In the genomic region with DNA sequence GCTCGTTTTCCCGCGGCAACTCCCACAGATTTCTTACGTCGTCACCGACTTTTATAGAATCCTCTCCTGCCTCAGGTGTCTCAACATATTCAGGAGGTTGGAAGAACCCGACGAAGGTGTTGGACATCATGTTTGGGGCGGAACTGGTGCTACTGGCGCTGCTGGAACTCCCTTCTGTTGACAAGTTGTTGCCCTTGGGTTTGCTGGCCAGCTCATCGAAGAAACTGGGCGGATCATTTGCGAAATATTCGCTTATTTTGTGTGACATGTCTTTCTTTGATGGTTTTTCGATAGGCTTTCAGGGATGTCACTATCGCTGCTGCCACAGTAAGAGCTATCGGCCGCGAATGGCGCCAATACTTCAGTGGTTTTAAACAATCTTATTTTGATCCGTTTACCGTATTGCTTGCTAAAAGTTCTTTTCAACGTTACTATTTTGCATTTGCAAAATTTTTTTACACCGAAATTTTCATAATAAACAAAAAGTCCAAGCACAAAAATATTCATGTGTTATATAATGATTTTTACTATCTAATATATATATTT, we compare ENCODE assay signal across 1 fruit fly cellular context.
TF ChIP-seq lines count a peak whose summit lies in the region.

A gene (minus strand): TSS at position 303 of the 546 bp plus-strand sequence.

TF ChIP-seq in whole organism, embryonic, 481 proteins besides CTCF, POLR2A, EP300 and RAD21 (continued from another document and continues in another):
- TF ChIP-seq CG14050 (GFP tag; IDR thresholded peaks at IDR 0.05; lab: Robert Waterston, UW) (no peak), Nf-YA (GFP tag; IDR thresholded peaks at IDR 0.05; lab: Robert Waterston, UW) (no peak), dysf (GFP tag; IDR thresholded peaks at IDR 0.05; lab: Robert Waterston, UW) (no peak), sens (GFP tag; lab: Kevin White, UChicago) (peak; percentile 52), CG6683 (GFP tag; optimal IDR thresholded peaks at IDR 0.05; lab: Kevin White, UChicago) (no peak), Xbp1 (GFP tag; optimal IDR thresholded peaks at IDR 0.05; lab: Kevin White, UChicago) (no peak), CG3407 (GFP tag; optimal IDR thresholded peaks at IDR 0.05; lab: Kevin White, UChicago) (no peak), row (GFP tag; IDR thresholded peaks at IDR 0.05; lab: Robert Waterston, UW) (peak; percentile 45; the same call in 2 of the 3 replicates), CG17612 (GFP tag; IDR thresholded peaks at IDR 0.05; lab: Robert Waterston, UW) (no peak), CG11093 (GFP tag; IDR thresholded peaks at IDR 0.05; lab: Robert Waterston, UW) (no peak), CG9876 (GFP tag; optimal IDR thresholded peaks at IDR 0.05; lab: Kevin White, UChicago) (no peak), run (tag; optimal IDR thresholded peaks at IDR 0.05; lab: Kevin White, UChicago) (no peak), Sox100B (GFP tag; optimal IDR thresholded peaks at IDR 0.05; lab: Kevin White, UChicago) (no peak), CG15479 (GFP tag; optimal IDR thresholded peaks at IDR 0.05; lab: Kevin White, UChicago) (no peak), CG30431 (GFP tag; optimal IDR thresholded peaks at IDR 0.05; lab: Kevin White, UChicago) (no peak), H2.0 (GFP tag; IDR thresholded peaks at IDR 0.05; lab: Robert Waterston, UW) (no peak), CG18619 (GFP tag; optimal IDR thresholded peaks at IDR 0.05; lab: Kevin White, UChicago) (no peak), CG4707 (GFP tag; optimal IDR thresholded peaks at IDR 0.05; lab: Kevin White, UChicago) (no peak), dpn (GFP tag; optimal IDR thresholded peaks at IDR 0.05; lab: Kevin White, UChicago) (no peak), CG3163 (GFP tag; optimal IDR thresholded peaks at IDR 0.05; lab: Kevin White, UChicago) (no peak), CG6254 (GFP tag; optimal IDR thresholded peaks at IDR 0.05; lab: Kevin White, UChicago) (no peak), tin (GFP tag; optimal IDR thresholded peaks at IDR 0.05; lab: Kevin White, UChicago) (no peak), CG11504 (tag; optimal IDR thresholded peaks at IDR 0.05; lab: Kevin White, UChicago) (no peak), zfh2 (GFP tag; optimal IDR thresholded peaks at IDR 0.05; lab: Kevin White, UChicago) (no peak), trh (GFP tag; optimal IDR thresholded peaks at IDR 0.05; lab: Kevin White, UChicago) (no peak), Bteb2 (GFP tag; optimal IDR thresholded peaks at IDR 0.05; lab: Kevin White, UChicago) (no peak), Awh (GFP tag; IDR thresholded peaks at IDR 0.05; lab: Robert Waterston, UW) (no peak), sr (GFP tag; IDR thresholded peaks at IDR 0.05; lab: Robert Waterston, UW) (no peak), CG6791 (GFP tag; IDR thresholded peaks at IDR 0.05; lab: Robert Waterston, UW; ENCODE audit: partially characterized antibody) (peak; percentile 96), unc-4 (GFP tag; IDR thresholded peaks at IDR 0.05; lab: Robert Waterston, UW; ENCODE audit: partially characterized antibody) (peak; percentile 96), exex (tag; optimal IDR thresholded peaks at IDR 0.05; lab: Kevin White, UChicago) (no peak), CG3847 (GFP tag; IDR thresholded peaks at IDR 0.05; lab: Robert Waterston, UW) (peak; percentile 24; the same call in 1 of the 2 replicates), ind (GFP tag; optimal IDR thresholded peaks at IDR 0.05; lab: Kevin White, UChicago) (no peak), sim (GFP tag; IDR thresholded peaks at IDR 0.05; lab: Robert Waterston, UW) (no peak), prd (optimal IDR thresholded peaks at IDR 0.05; lab: Kevin White, UChicago) (no peak), prd (GFP tag; IDR thresholded peaks at IDR 0.05; lab: Robert Waterston, UW) (no peak), CG7839 (tag; optimal IDR thresholded peaks at IDR 0.05; lab: Kevin White, UChicago) (no peak), CG10462 (GFP tag; optimal IDR thresholded peaks at IDR 0.05; lab: Kevin White, UChicago) (no peak), CG10543 (GFP tag; optimal IDR thresholded peaks at IDR 0.05; lab: Kevin White, UChicago) (no peak), Side (GFP tag; optimal IDR thresholded peaks at IDR 0.05; lab: Kevin White, UChicago) (no peak), CG7556 (GFP tag; optimal IDR thresholded peaks at IDR 0.05; lab: Kevin White, UChicago) (no peak), Rfx (GFP tag; IDR thresholded peaks at IDR 0.05; lab: Robert Waterston, UW) (peak; percentile 58), jumu (GFP tag; optimal IDR thresholded peaks at IDR 0.05; lab: Kevin White, UChicago) (no peak), rib (GFP tag; IDR thresholded peaks at IDR 0.05; lab: Robert Waterston, UW) (0 out of 2 replicates have a peak, but pooled peaks have one; percentile 14), CG4730 (GFP tag; IDR thresholded peaks at IDR 0.05; lab: Robert Waterston, UW) (no peak), CG17385 (GFP tag; optimal IDR thresholded peaks at IDR 0.05; lab: Kevin White, UChicago) (no peak), Mrtf (GFP tag; IDR thresholded peaks at IDR 0.05; lab: Robert Waterston, UW) (no peak), Aef1 (GFP tag; IDR thresholded peaks at IDR 0.05; lab: Robert Waterston, UW) (no peak), br (optimal IDR thresholded peaks at IDR 0.05; lab: Kevin White, UChicago) (no peak), schlank (tag; optimal IDR thresholded peaks at IDR 0.05; lab: Kevin White, UChicago) (no peak), tna (GFP tag; IDR thresholded peaks at IDR 0.05; lab: Robert Waterston, UW; ENCODE audit: partially characterized antibody) (peak; percentile 92), chn (GFP tag; optimal IDR thresholded peaks at IDR 0.05; lab: Kevin White, UChicago) (no peak), CG14441 (GFP tag; IDR thresholded peaks at IDR 0.05; lab: Robert Waterston, UW) (no peak), hth (optimal IDR thresholded peaks at IDR 0.05; lab: Kevin White, UChicago) (no peak), bbx (GFP tag; IDR thresholded peaks at IDR 0.05; lab: Robert Waterston, UW; ENCODE audit: partially characterized antibody) (peak; percentile 97), CG7786 (GFP tag; optimal IDR thresholded peaks at IDR 0.05; lab: Kevin White, UChicago) (no peak), ham (GFP tag; IDR thresholded peaks at IDR 0.05; lab: Robert Waterston, UW) (no peak), CG8765 (GFP tag; IDR thresholded peaks at IDR 0.05; lab: Robert Waterston, UW) (no peak), gsb (GFP tag; IDR thresholded peaks at IDR 0.05; lab: Robert Waterston, UW) (no peak), Doc3 (GFP tag; IDR thresholded peaks at IDR 0.05; lab: Robert Waterston, UW; ENCODE audit: partially characterized antibody) (peak; percentile 90), pnt (GFP tag; optimal IDR thresholded peaks at IDR 0.05; lab: Kevin White, UChicago) (no peak), Fer3 (tag; optimal IDR thresholded peaks at IDR 0.05; lab: Kevin White, UChicago) (no peak), cas (GFP tag; IDR thresholded peaks at IDR 0.05; lab: Robert Waterston, UW) (no peak), Taf1 (GFP tag; IDR thresholded peaks at IDR 0.05; lab: Robert Waterston, UW) (no peak), dmrt99B (tag; optimal IDR thresholded peaks at IDR 0.05; lab: Kevin White, UChicago) (no peak), CG2712 (tag; optimal IDR thresholded peaks at IDR 0.05; lab: Kevin White, UChicago) (peak; percentile 22), ato (GFP tag; IDR thresholded peaks at IDR 0.05; lab: Robert Waterston, UW; ENCODE audit: partially characterized antibody) (peak; percentile 95), CG9817 (tag; optimal IDR thresholded peaks at IDR 0.05; lab: Kevin White, UChicago) (no peak), CG9215 (GFP tag; IDR thresholded peaks at IDR 0.05; lab: Robert Waterston, UW) (no peak), dan (GFP tag; IDR thresholded peaks at IDR 0.05; lab: Robert Waterston, UW) (no peak), ems (GFP tag; optimal IDR thresholded peaks at IDR 0.05; lab: Kevin White, UChicago) (no peak), CG17359 (tag; optimal IDR thresholded peaks at IDR 0.05; lab: Kevin White, UChicago) (no peak), CG10654 (GFP tag; optimal IDR thresholded peaks at IDR 0.05; lab: Kevin White, UChicago) (no peak), CG15011 (GFP tag; optimal IDR thresholded peaks at IDR 0.05; lab: Kevin White, UChicago) (no peak), PHDP (tag; optimal IDR thresholded peaks at IDR 0.05; lab: Kevin White, UChicago) (no peak), Adf1 (GFP tag; IDR thresholded peaks at IDR 0.05; lab: Robert Waterston, UW) (peak; percentile 40; the same call in 1 of the 2 replicates), Ada2b (GFP tag; IDR thresholded peaks at IDR 0.05; lab: Robert Waterston, UW) (no peak), CG1024 (GFP tag; IDR thresholded peaks at IDR 0.05; lab: Robert Waterston, UW) (no peak), CG3281 (GFP tag; optimal IDR thresholded peaks at IDR 0.05; lab: Kevin White, UChicago) (no peak), CG1647 (GFP tag; optimal IDR thresholded peaks at IDR 0.05; lab: Kevin White, UChicago) (no peak), CG16813 (GFP tag; IDR thresholded peaks at IDR 0.05; lab: Robert Waterston, UW; ENCODE audit: partially characterized antibody) (peak; percentile 90), Kr (GFP tag; optimal IDR thresholded peaks at IDR 0.05; lab: Kevin White, UChicago) (no peak), Ets97D (GFP tag; optimal IDR thresholded peaks at IDR 0.05; lab: Kevin White, UChicago) (peak; percentile 20), sens-2 (GFP tag; IDR thresholded peaks at IDR 0.05; lab: Robert Waterston, UW) (no peak), al (GFP tag; IDR thresholded peaks at IDR 0.05; lab: Robert Waterston, UW) (no peak), gt (GFP tag; IDR thresholded peaks at IDR 0.05; lab: Robert Waterston, UW) (no peak), Trl (optimal IDR thresholded peaks at IDR 0.05; lab: Kevin White, UChicago) (no peak), Trl (GFP tag; optimal IDR thresholded peaks at IDR 0.05; lab: Kevin White, UChicago) (no peak), HmgD (GFP tag; optimal IDR thresholded peaks at IDR 0.05; lab: Kevin White, UChicago) (no peak), Doc2 (GFP tag; IDR thresholded peaks at IDR 0.05; lab: Robert Waterston, UW) (no peak), mld (GFP tag; IDR thresholded peaks at IDR 0.05; lab: Robert Waterston, UW; ENCODE audit: partially characterized antibody) (peak; percentile 91), bigmax (GFP tag; optimal IDR thresholded peaks at IDR 0.05; lab: Kevin White, UChicago) (no peak), CG2889 (GFP tag; IDR thresholded peaks at IDR 0.05; lab: Robert Waterston, UW) (no peak), CG2116 (GFP tag; optimal IDR thresholded peaks at IDR 0.05; lab: Kevin White, UChicago) (peak; percentile 59), HLH4C (GFP tag; IDR thresholded peaks at IDR 0.05; lab: Robert Waterston, UW; ENCODE audit: partially characterized antibody) (peak; percentile 88), crol (GFP tag; IDR thresholded peaks at IDR 0.05; lab: Robert Waterston, UW) (no peak), CG1603 (tag; optimal IDR thresholded peaks at IDR 0.05; lab: Kevin White, UChicago) (peak; percentile 46), Atf-2 (GFP tag; optimal IDR thresholded peaks at IDR 0.05; lab: Kevin White, UChicago) (no peak), CG17361 (GFP tag; IDR thresholded peaks at IDR 0.05; lab: Robert Waterston, UW) (no peak), CG13123 (GFP tag; optimal IDR thresholded peaks at IDR 0.05; lab: Kevin White, UChicago) (no peak), nerfin-2 (GFP tag; IDR thresholded peaks at IDR 0.05; lab: Robert Waterston, UW; ENCODE audit: partially characterized antibody) (peak; percentile 79), gro (GFP tag; optimal IDR thresholded peaks at IDR 0.05; lab: Kevin White, UChicago) (no peak), ap (GFP tag; IDR thresholded peaks at IDR 0.05; lab: Robert Waterston, UW) (no peak), CG4282 (GFP tag; optimal IDR thresholded peaks at IDR 0.05; lab: Kevin White, UChicago) (no peak), CG14667 (GFP tag; IDR thresholded peaks at IDR 0.05; lab: Robert Waterston, UW) (no peak), CG11398 (GFP tag; optimal IDR thresholded peaks at IDR 0.05; lab: Kevin White, UChicago) (no peak), vfl (GFP tag; optimal IDR thresholded peaks at IDR 0.05; lab: Kevin White, UChicago) (no peak), CG2678 (tag; optimal IDR thresholded peaks at IDR 0.05; lab: Kevin White, UChicago) (no peak), B-H1 (GFP tag; IDR thresholded peaks at IDR 0.05; lab: Robert Waterston, UW) (no peak), D (optimal IDR thresholded peaks at IDR 0.05; lab: Kevin White, UChicago) (no peak), D (GFP tag; optimal IDR thresholded peaks at IDR 0.05; lab: Kevin White, UChicago) (no peak), dimm (GFP tag; IDR thresholded peaks at IDR 0.05; lab: Robert Waterston, UW) (no peak), CG15601 (tag; optimal IDR thresholded peaks at IDR 0.05; lab: Kevin White, UChicago) (no peak), Fer2 (tag; optimal IDR thresholded peaks at IDR 0.05; lab: Kevin White, UChicago) (no peak), org-1 (GFP tag; optimal IDR thresholded peaks at IDR 0.05; lab: Kevin White, UChicago) (no peak), CG32767 (GFP tag; IDR thresholded peaks at IDR 0.05; lab: Robert Waterston, UW) (no peak), D19B (GFP tag; optimal IDR thresholded peaks at IDR 0.05; lab: Kevin White, UChicago) (no peak), sc (optimal IDR thresholded peaks at IDR 0.05; lab: Kevin White, UChicago) (no peak), sc (GFP tag; optimal IDR thresholded peaks at IDR 0.05; lab: Kevin White, UChicago) (no peak), CG12744 (GFP tag; optimal IDR thresholded peaks at IDR 0.05; lab: Kevin White, UChicago) (no peak), Optix (GFP tag; IDR thresholded peaks at IDR 0.05; lab: Robert Waterston, UW) (no peak), CG10147 (GFP tag; optimal IDR thresholded peaks at IDR 0.05; lab: Kevin White, UChicago) (no peak), sima (GFP tag; optimal IDR thresholded peaks at IDR 0.05; lab: Kevin White, UChicago) (no peak), GATAe (GFP tag; conservative IDR thresholded peaks at IDR 0.05; lab: Robert Waterston, UW) (no peak), CG14860 (GFP tag; IDR thresholded peaks at IDR 0.05; lab: Robert Waterston, UW; ENCODE audit: partially characterized antibody) (peak; percentile 86), Drgx (GFP tag; IDR thresholded peaks at IDR 0.05; lab: Robert Waterston, UW) (no peak), kay (GFP tag; optimal IDR thresholded peaks at IDR 0.05; lab: Kevin White, UChicago) (no peak), CG10209 (GFP tag; optimal IDR thresholded peaks at IDR 0.05; lab: Kevin White, UChicago) (no peak), HLH54F (GFP tag; optimal IDR thresholded peaks at IDR 0.05; lab: Kevin White, UChicago) (no peak), dmrt11E (tag; optimal IDR thresholded peaks at IDR 0.05; lab: Kevin White, UChicago) (no peak), CG12391 (tag; optimal IDR thresholded peaks at IDR 0.05; lab: Kevin White, UChicago) (no peak), kni (GFP tag; optimal IDR thresholded peaks at IDR 0.05; lab: Kevin White, UChicago) (no peak)
